Worm (Caenorhabditis elegans): ENCODE measurements around the gene hlb-1.

DNA sequence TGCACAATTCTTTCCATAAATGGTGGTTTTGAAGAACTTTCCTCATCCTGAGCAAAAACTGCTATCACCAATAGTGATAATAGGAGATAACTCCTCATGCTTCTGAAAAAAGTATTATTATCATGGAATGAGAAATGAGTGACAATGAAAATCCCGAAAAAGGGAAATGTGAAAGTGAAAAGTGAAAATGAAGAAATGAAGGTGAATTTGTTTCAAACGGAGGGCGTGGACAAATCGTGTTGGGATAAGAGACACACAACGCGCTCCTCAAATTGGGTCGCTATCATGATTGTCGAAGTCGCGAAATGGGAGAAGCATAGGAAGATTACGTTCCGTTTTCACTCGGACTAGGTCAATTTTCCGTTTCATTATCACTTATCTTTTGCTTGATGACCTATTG lies 18.3 kb downstream of the hlb-1 start, which contains the start of gene M03B6.3:
- TF ChIP-seq ama-1 (optimal IDR thresholded peaks at IDR 0.05) (no peak), tbx-37 (GFP tag; conservative IDR thresholded peaks at IDR 0.05) (no peak), F13C5.2 (tag; optimal IDR thresholded peaks at IDR 0.05) (no peak), pes-1 (GFP tag; IDR thresholded peaks at IDR 0.05) (no peak), ceh-13 (GFP tag; optimal IDR thresholded peaks at IDR 0.05) (no peak), ceh-36 (tag; optimal IDR thresholded peaks at IDR 0.05) (no peak), scrt-1 (GFP tag; IDR thresholded peaks at IDR 0.05) (no peak), hmbx-1 (tag; optimal IDR thresholded peaks at IDR 0.05) (no peak), sea-1 (GFP tag; conservative IDR thresholded peaks at IDR 0.05) (no peak), flt-1 (GFP tag; IDR thresholded peaks at IDR 0.05) (no peak), tra-4 (tag; optimal IDR thresholded peaks at IDR 0.05) (no peak), tbx-11 (GFP tag; IDR thresholded peaks at IDR 0.05) (no peak), ets-7 (tag; optimal IDR thresholded peaks at IDR 0.05) (no peak)

Measured in whole organism, early embryonic.